Fruit fly (Drosophila melanogaster): ENCODE measurements around the gene CG45073.

DNA sequence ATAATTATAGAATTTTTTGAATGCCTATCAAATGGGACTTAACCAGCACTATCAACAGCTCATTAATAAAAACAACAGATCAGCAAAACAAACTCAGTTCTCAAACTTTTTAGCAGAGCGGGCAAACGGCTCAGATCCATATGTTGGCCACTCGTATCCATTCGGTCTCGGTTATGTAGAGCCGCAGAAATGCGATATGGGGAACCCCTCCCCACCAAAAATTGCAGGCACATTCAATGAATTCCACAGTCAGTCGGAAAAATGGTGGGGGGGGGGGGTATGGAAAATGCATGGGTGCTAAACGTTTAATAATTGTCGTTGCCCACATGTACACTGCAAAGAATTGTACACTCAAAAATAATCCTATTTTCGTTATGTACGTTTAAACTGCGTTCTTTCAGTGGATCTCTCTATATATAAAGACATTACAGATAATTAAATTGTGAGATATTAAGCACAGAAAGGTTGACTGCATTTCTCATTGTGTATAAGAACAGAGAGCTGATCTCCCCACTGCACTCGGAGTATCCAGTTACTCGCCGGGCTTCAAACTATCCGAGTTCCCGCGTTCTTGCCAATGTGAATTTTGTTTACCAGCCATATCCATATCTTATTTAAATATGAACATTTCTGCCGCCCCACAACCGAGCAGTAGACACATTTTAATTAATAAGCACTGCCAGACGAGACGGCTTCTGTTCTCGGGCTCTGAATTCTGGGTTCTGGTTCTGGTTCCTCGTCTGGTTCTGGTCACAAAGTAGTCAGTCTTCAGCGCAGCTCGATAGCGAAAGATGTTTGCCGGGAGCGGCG, 27.0 kb upstream of the CG45073 start, which contains the start of gene CG15529:
- TF ChIP-seq Myc (optimal IDR thresholded peaks at IDR 0.05) (no peak), insv (optimal IDR thresholded peaks at IDR 0.05) (no peak), ttk (optimal IDR thresholded peaks at IDR 0.05) (no peak), h (optimal IDR thresholded peaks at IDR 0.05) (no peak), psq (optimal IDR thresholded peaks at IDR 0.05) (no peak)
